Fruit fly (Drosophila melanogaster): ENCODE data around the gene tHMG2.

tHMG2 gene

DNA sequence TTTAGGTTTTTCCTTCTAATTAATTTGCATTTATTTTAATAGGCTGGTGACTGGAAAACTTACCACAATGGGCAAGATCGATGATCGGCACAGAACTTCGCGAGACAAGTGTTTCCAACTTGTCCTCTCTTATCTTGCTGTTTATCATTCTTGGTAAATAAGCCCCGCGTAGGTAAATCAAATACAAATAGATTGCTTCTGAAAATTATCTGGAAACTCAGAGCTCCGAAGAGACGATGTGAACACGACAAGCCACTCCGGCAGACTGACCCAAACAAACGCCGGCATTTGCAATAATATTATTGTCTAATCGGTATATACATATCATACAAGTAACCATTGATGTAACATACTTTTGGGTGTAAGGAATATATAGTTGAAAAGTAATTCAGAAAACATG is 37.6 kb downstream of the tHMG2 start, which contains the start of gene CG33099 (continued):
- no peak; the same call in 2 of the 3 replicates for TF ChIP-seq dysf (GFP tag; IDR thresholded peaks at IDR 0.05)
- peak; percentile 45; the same call in 1 of the 2 replicates for TF ChIP-seq Bgb (GFP tag; IDR thresholded peaks at IDR 0.05; ENCODE audit: partially characterized antibody)
- TF ChIP-seq trem (tag; optimal IDR thresholded peaks at IDR 0.05), result no peak
- TF ChIP-seq cwo (GFP tag; optimal IDR thresholded peaks at IDR 0.05), result no peak
- peak; percentile 55 for TF ChIP-seq CG2678 (tag; optimal IDR thresholded peaks at IDR 0.05)
- no peak for TF ChIP-seq gsb-n (tag; optimal IDR thresholded peaks at IDR 0.05)
- no peak for TF ChIP-seq crc (GFP tag; optimal IDR thresholded peaks at IDR 0.05)
- TF ChIP-seq Ssrp (tag; optimal IDR thresholded peaks at IDR 0.05), result no peak
- TF ChIP-seq pros (GFP tag; optimal IDR thresholded peaks at IDR 0.05), result no peak
- no peak for TF ChIP-seq CG43689 (GFP tag; IDR thresholded peaks at IDR 0.05)
- no peak for TF ChIP-seq CG11247 (GFP tag; IDR thresholded peaks at IDR 0.05)
- TF ChIP-seq Dfd (GFP tag; optimal IDR thresholded peaks at IDR 0.05), result no peak
- no peak for TF ChIP-seq Myb (GFP tag; optimal IDR thresholded peaks at IDR 0.05)
- peak; percentile 23 for TF ChIP-seq Bteb2 (GFP tag; optimal IDR thresholded peaks at IDR 0.05)
- TF ChIP-seq CG7928 (GFP tag; optimal IDR thresholded peaks at IDR 0.05), result no peak
- TF ChIP-seq CG30020 (tag; optimal IDR thresholded peaks at IDR 0.05), result no peak
- TF ChIP-seq CG9932 (GFP tag; IDR thresholded peaks at IDR 0.05), result no peak
- no peak for TF ChIP-seq Chrac-16 (GFP tag; optimal IDR thresholded peaks at IDR 0.05)
- TF ChIP-seq sug (tag; optimal IDR thresholded peaks at IDR 0.05), result peak; percentile 65
- no peak for TF ChIP-seq Ets65A (GFP tag)
- TF ChIP-seq CG10321 (GFP tag; IDR thresholded peaks at IDR 0.05), result no peak
- TF ChIP-seq Blimp-1 (GFP tag; optimal IDR thresholded peaks at IDR 0.05), result peak; percentile 34
- peak; percentile 38 for TF ChIP-seq CG13424 (tag; optimal IDR thresholded peaks at IDR 0.05)
- no peak for TF ChIP-seq dm (GFP tag; optimal IDR thresholded peaks at IDR 0.05)
- peak; percentile 0 for TF ChIP-seq stwl (tag; optimal IDR thresholded peaks at IDR 0.05)
- TF ChIP-seq CTCF (GFP tag; optimal IDR thresholded peaks at IDR 0.05), result peak; percentile 7
- no peak for TF ChIP-seq Dll (GFP tag; IDR thresholded peaks at IDR 0.05; ENCODE audit: partially characterized antibody)
- TF ChIP-seq jing (GFP tag; optimal IDR thresholded peaks at IDR 0.05), result no peak
- no peak for TF ChIP-seq H15 (GFP tag; IDR thresholded peaks at IDR 0.05)
- 0 out of 2 replicates have a peak, but pooled peaks have one; percentile 29 for TF ChIP-seq chm (GFP tag; IDR thresholded peaks at IDR 0.05)
- TF ChIP-seq ERR (GFP tag; optimal IDR thresholded peaks at IDR 0.05), result no peak
- no peak for TF ChIP-seq sc (optimal IDR thresholded peaks at IDR 0.05)
- TF ChIP-seq sc (GFP tag; optimal IDR thresholded peaks at IDR 0.05), result no peak
- peak; percentile 60 for TF ChIP-seq CG9727 (GFP tag; optimal IDR thresholded peaks at IDR 0.05)
- no peak for TF ChIP-seq bbx (GFP tag; IDR thresholded peaks at IDR 0.05; ENCODE audit: partially characterized antibody)
- TF ChIP-seq Fer3 (tag; optimal IDR thresholded peaks at IDR 0.05), result peak; percentile 49
- peak; percentile 83 for TF ChIP-seq sens (GFP tag)
- no peak for TF ChIP-seq phol (tag; optimal IDR thresholded peaks at IDR 0.05)
- TF ChIP-seq ATbp (GFP tag; optimal IDR thresholded peaks at IDR 0.05), result peak; percentile 61
- TF ChIP-seq knrl (GFP tag; IDR thresholded peaks at IDR 0.05; ENCODE audit: partially characterized antibody), result no peak
- no peak for TF ChIP-seq CG10431 (GFP tag; optimal IDR thresholded peaks at IDR 0.05)
- no peak for TF ChIP-seq repo (GFP tag; optimal IDR thresholded peaks at IDR 0.05)
- TF ChIP-seq dati (GFP tag; IDR thresholded peaks at IDR 0.05), result no peak
- no peak for TF ChIP-seq CG18011 (GFP tag; optimal IDR thresholded peaks at IDR 0.05)
- no peak for TF ChIP-seq unc-4 (GFP tag; IDR thresholded peaks at IDR 0.05; ENCODE audit: partially characterized antibody)
- TF ChIP-seq ro (GFP tag; IDR thresholded peaks at IDR 0.05), result no peak
- TF ChIP-seq CG30403 (GFP tag; optimal IDR thresholded peaks at IDR 0.05), result no peak
- no peak for TF ChIP-seq CG4854 (GFP tag; optimal IDR thresholded peaks at IDR 0.05)
- TF ChIP-seq Atf3 (GFP tag; optimal IDR thresholded peaks at IDR 0.05), result no peak
- TF ChIP-seq CG2712 (tag; optimal IDR thresholded peaks at IDR 0.05), result peak; percentile 25
- no peak for TF ChIP-seq seq (GFP tag; IDR thresholded peaks at IDR 0.05)
- TF ChIP-seq CG9817 (tag; optimal IDR thresholded peaks at IDR 0.05), result no peak
